Worm (Caenorhabditis elegans) whole organism, early embryonic: ENCODE measurements around the gene T23E1.3.

Source experiments
- F13C5.2 ChIP-seq: sonication (generic microtip); optimal IDR thresholded peaks from 2 replicates; lab custom pipeline; 2017; ENCODE audit warnings: mild to moderate bottlenecking, missing genetic modification characterization, inconsistent platforms, missing compliant biosample characterization
- tbx-11 ChIP-seq: fragments of 200-800 bp; sonication (Bioruptor generic); IDR thresholded peaks from 2 replicates; pipeline ENCODE4 v1.3.6; 2022; ENCODE audit warnings: missing genetic modification characterization, missing compliant biosample characterization
- tbx-37 ChIP-seq: fragments of 200-800 bp; sonication (Bioruptor generic); conservative IDR thresholded peaks from 2 replicates; pipeline ENCODE4 v1.3.6; 2022; ENCODE audit warnings: missing genetic modification reagents, missing genetic modification characterization, missing compliant biosample characterization

DNA sequence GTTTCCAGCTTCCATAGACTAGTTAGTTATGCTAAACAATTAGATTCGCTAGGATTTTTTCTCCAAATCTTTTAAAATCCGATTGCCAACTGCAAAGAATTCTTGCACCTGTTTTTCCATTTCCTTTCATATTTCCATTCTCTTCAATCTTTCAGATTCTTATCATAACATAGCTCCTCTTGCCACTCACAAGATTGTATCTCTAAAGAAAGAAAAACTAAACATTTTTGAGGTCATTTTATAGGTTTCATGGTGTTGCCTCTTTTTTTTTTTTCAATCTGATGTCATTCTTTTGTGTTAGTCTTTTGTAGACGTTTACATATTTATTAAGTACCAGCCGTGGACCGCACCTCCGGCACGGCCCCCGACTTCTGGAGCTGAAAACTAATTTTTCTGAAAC is 19.7 kb downstream of the T23E1.3 start:
- TF ChIP-seq F13C5.2 (tag; lab: Kevin White, UChicago) = no peak
- TF ChIP-seq tbx-37 (GFP tag; lab: Robert Waterston, UW) = no peak
- TF ChIP-seq tbx-11 (GFP tag; lab: Robert Waterston, UW) = no peak
